Fruit fly (Drosophila melanogaster): Measurements from ENCODE around the gene CG10466.
A peak's percentile ranks its signal among the peaks of the same experiment; 100 is the strongest.

The CG10466 gene

DNA sequence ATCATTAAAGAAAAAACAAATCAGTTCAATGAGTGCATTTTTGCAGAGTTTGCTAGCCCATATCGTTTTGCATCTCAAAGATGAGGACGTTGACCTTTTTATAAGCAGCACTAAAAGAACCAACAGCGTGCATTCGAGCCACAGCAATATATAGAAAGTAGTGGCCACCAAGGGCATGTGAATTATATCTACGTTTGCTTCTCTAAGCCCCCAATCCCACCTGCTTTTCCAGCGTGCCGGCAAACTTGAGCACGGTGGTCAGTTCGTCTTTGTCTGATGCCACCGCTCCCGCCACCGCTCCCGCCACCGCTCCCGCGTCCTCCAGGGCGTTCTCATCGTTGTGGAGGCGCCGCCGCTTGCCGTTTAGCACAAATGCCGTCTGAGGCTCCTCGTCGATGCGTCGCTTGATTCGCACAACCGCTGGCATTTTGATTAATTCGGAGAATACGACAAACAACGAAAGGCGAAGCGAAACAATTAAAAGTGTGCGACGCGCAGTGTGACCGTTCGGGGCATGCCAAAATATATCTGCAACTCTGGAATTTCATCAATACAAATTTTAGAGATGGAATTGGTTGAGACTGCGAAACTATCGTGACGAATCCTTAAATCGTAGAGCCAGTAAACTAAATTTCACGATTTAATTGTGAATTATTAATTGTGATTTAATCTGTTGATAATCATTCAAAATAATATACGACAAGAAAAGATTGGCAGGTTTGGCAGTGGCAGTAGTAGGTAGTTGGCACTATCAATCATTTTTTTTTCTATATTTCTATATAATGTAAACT lies 3.6 kb downstream of the CG10466 start (continued):
- peak; percentile 62 for TF ChIP-seq zfh2 (GFP tag; optimal IDR thresholded peaks at IDR 0.05)
- TF ChIP-seq unpg (GFP tag; optimal IDR thresholded peaks at IDR 0.05) = no peak
- TF ChIP-seq inv (GFP tag; IDR thresholded peaks at IDR 0.05; ENCODE audit: partially characterized antibody) = peak; percentile 77
- peak; percentile 33 for TF ChIP-seq CG2678 (tag; optimal IDR thresholded peaks at IDR 0.05)
- 0 out of 2 replicates have a peak, but pooled peaks have one; percentile 6 for TF ChIP-seq ranshi (GFP tag; IDR thresholded peaks at IDR 0.05)
- peak; percentile 35 for TF ChIP-seq CG33557 (GFP tag; optimal IDR thresholded peaks at IDR 0.05)
- 0 out of 3 replicates have a peak, but pooled peaks have one; percentile 44 for TF ChIP-seq H15 (GFP tag; IDR thresholded peaks at IDR 0.05)
- no peak for TF ChIP-seq B-H1 (GFP tag; IDR thresholded peaks at IDR 0.05)
- peak; percentile 13 for TF ChIP-seq nerfin-1 (tag; optimal IDR thresholded peaks at IDR 0.05)
- no peak for TF ChIP-seq usp (GFP tag; optimal IDR thresholded peaks at IDR 0.05)
- TF ChIP-seq CG7745 (tag; optimal IDR thresholded peaks at IDR 0.05) = no peak
- no peak for TF ChIP-seq Optix (GFP tag; IDR thresholded peaks at IDR 0.05)
- no peak for TF ChIP-seq ara (GFP tag; IDR thresholded peaks at IDR 0.05)
- TF ChIP-seq p53 (GFP tag; optimal IDR thresholded peaks at IDR 0.05) = peak; percentile 57
- TF ChIP-seq yki (optimal IDR thresholded peaks at IDR 0.05) = no peak
- peak; percentile 39; the same call in 1 of the 3 replicates for TF ChIP-seq dysf (GFP tag; IDR thresholded peaks at IDR 0.05)
- no peak for TF ChIP-seq CG6765 (GFP tag; optimal IDR thresholded peaks at IDR 0.05)
- TF ChIP-seq Gsc (GFP tag; IDR thresholded peaks at IDR 0.05) = no peak
- TF ChIP-seq dm (GFP tag; optimal IDR thresholded peaks at IDR 0.05) = peak; percentile 44
- peak; percentile 52 for TF ChIP-seq CG18476 (GFP tag; optimal IDR thresholded peaks at IDR 0.05)
- no peak for TF ChIP-seq prd (optimal IDR thresholded peaks at IDR 0.05)
- TF ChIP-seq prd (GFP tag; IDR thresholded peaks at IDR 0.05) = peak; percentile 62; the same call in 2 of the 3 replicates
- no peak for TF ChIP-seq CG43689 (GFP tag; IDR thresholded peaks at IDR 0.05)
- no peak for TF ChIP-seq Hr78 (GFP tag; optimal IDR thresholded peaks at IDR 0.05)
- TF ChIP-seq Mad (GFP tag; optimal IDR thresholded peaks at IDR 0.05) = peak; percentile 59
- no peak for TF ChIP-seq CG31365 (tag; optimal IDR thresholded peaks at IDR 0.05)
- TF ChIP-seq CG12236 (GFP tag; optimal IDR thresholded peaks at IDR 0.05) = peak; percentile 18
- peak; percentile 84 for TF ChIP-seq Lhr (GFP tag; optimal IDR thresholded peaks at IDR 0.05)
- peak; percentile 40; the same call in 1 of the 2 replicates for TF ChIP-seq Ptx1 (GFP tag; IDR thresholded peaks at IDR 0.05)
- 0 out of 2 replicates have a peak, but pooled peaks have one; percentile 36 for TF ChIP-seq tna (GFP tag; IDR thresholded peaks at IDR 0.05; ENCODE audit: partially characterized antibody)
- TF ChIP-seq Ravus (GFP tag; IDR thresholded peaks at IDR 0.05) = no peak
- TF ChIP-seq eve (GFP tag; optimal IDR thresholded peaks at IDR 0.05) = peak in 1 of 2 experiments; percentile 73
- no peak for TF ChIP-seq CG8765 (GFP tag; IDR thresholded peaks at IDR 0.05)
- TF ChIP-seq HLH54F (GFP tag; optimal IDR thresholded peaks at IDR 0.05) = peak; percentile 50
- no peak for TF ChIP-seq CG31224 (GFP tag; IDR thresholded peaks at IDR 0.05)
- peak; percentile 46 for TF ChIP-seq CG17359 (tag; optimal IDR thresholded peaks at IDR 0.05)
- no peak for TF ChIP-seq CG1233 (GFP tag; optimal IDR thresholded peaks at IDR 0.05)
- TF ChIP-seq fru (optimal IDR thresholded peaks at IDR 0.05) = no peak
- TF ChIP-seq Dek (tag; optimal IDR thresholded peaks at IDR 0.05) = peak; percentile 35
- TF ChIP-seq CG16815 (GFP tag; optimal IDR thresholded peaks at IDR 0.05) = no peak
- TF ChIP-seq CG6813 (GFP tag; optimal IDR thresholded peaks at IDR 0.05) = no peak
- no peak for TF ChIP-seq da (GFP tag; optimal IDR thresholded peaks at IDR 0.05)
- TF ChIP-seq Ets97D (GFP tag; optimal IDR thresholded peaks at IDR 0.05) = peak; percentile 95
- TF ChIP-seq Hr51 (GFP tag; optimal IDR thresholded peaks at IDR 0.05) = peak; percentile 12 to 21
- peak; percentile 45 for TF ChIP-seq grau (tag; optimal IDR thresholded peaks at IDR 0.05)
- no peak for TF ChIP-seq CG3163 (GFP tag; optimal IDR thresholded peaks at IDR 0.05)
- peak; percentile 74 for TF ChIP-seq CG8281 (tag; optimal IDR thresholded peaks at IDR 0.05)
- 0 out of 2 replicates have a peak, but pooled peaks have one; percentile 17 for TF ChIP-seq CG4404 (GFP tag; IDR thresholded peaks at IDR 0.05)
- TF ChIP-seq chn (GFP tag; optimal IDR thresholded peaks at IDR 0.05) = peak; percentile 2
- TF ChIP-seq CG13624 (GFP tag; optimal IDR thresholded peaks at IDR 0.05) = peak; percentile 63
